Worm (Caenorhabditis elegans) whole organism, L3 larva: Measurements from ENCODE around the gene prp-3.

ENCODE experiments used
- R02D3.7 ChIP-seq: fragments of 150-350 bp; optimal IDR thresholded peaks from 2 replicates; lab custom pipeline; 2014; ENCODE audit warnings: missing biosample characterization, missing genetic modification characterization
- ZK546.5 ChIP-seq: sonication (generic microtip); optimal IDR thresholded peaks from 2 replicates; lab custom pipeline; 2017; ENCODE audit warnings: missing biosample characterization, missing genetic modification characterization
- aly-2 ChIP-seq: fragments of 150-350 bp; optimal IDR thresholded peaks from 2 replicates; lab custom pipeline; 2014; ENCODE audit warnings: missing biosample characterization, missing genetic modification characterization
- ama-1 ChIP-seq: fragments of 150-350 bp; optimal IDR thresholded peaks from 2 replicates; lab custom pipeline; 2018
- ceh-16 ChIP-seq: sonication (generic microtip); optimal IDR thresholded peaks from 2 replicates; lab custom pipeline; 2017; ENCODE audit warnings: missing biosample characterization, missing genetic modification characterization
- ceh-28 ChIP-seq: fragments of 150-350 bp; optimal IDR thresholded peaks from 2 replicates; lab custom pipeline; 2014; ENCODE audit warnings: missing biosample characterization, missing genetic modification reagents, missing genetic modification characterization
- ceh-82 ChIP-seq: fragments of 150-350 bp; optimal IDR thresholded peaks from 2 replicates; lab custom pipeline; 2014; ENCODE audit warnings: missing biosample characterization, missing genetic modification characterization
- ceh-9 ChIP-seq: sonication (generic microtip); optimal IDR thresholded peaks from 2 replicates; lab custom pipeline; 2018; ENCODE audit warnings: missing biosample characterization, missing genetic modification characterization
- daf-12 ChIP-seq: fragments of 150-350 bp; optimal IDR thresholded peaks from 2 replicates; lab custom pipeline; 2014; ENCODE audit warnings: missing biosample characterization, missing genetic modification reagents, missing genetic modification characterization
- egl-27 ChIP-seq: sonication (generic microtip); optimal IDR thresholded peaks from 4 replicates; lab custom pipeline; 2017; ENCODE audit warnings: missing biosample characterization, missing genetic modification reagents, missing genetic modification characterization
- egl-5 ChIP-seq: fragments of 150-350 bp; optimal IDR thresholded peaks from 2 replicates; lab custom pipeline; 2017; ENCODE audit warnings: missing biosample characterization, missing genetic modification reagents, missing genetic modification characterization, inconsistent platforms
- elt-1 ChIP-seq: fragments of 150-350 bp; optimal IDR thresholded peaks from 2 replicates; lab custom pipeline; 2014; ENCODE audit warnings: missing biosample characterization, missing genetic modification characterization
- elt-2 ChIP-seq: sonication (generic microtip); optimal IDR thresholded peaks from 2 replicates; lab custom pipeline; 2016; ENCODE audit warnings: missing genetic modification reagents, mild to moderate bottlenecking, missing genetic modification characterization, missing compliant biosample characterization
- elt-3 ChIP-seq, 3 experiments: fragments of 150-350 bp in 1 of 3; sonication (generic microtip) in 2 of 3; optimal IDR thresholded peaks; 2 replicates in 2 of 3; 4 replicates in 1 of 3; lab custom pipeline; 2014 to 2017; ENCODE audit warnings: missing biosample characterization in 3 of 3, missing genetic modification characterization in 3 of 3
- eor-1 ChIP-seq, 2 experiments: fragments of 150-350 bp; optimal IDR thresholded peaks; 2 replicates each; lab custom pipeline; 2014 to 2018; ENCODE audit warnings: missing biosample characterization in 2 of 2, missing genetic modification characterization in 2 of 2
- fkh-10 ChIP-seq: sonication (generic microtip); optimal IDR thresholded peaks from 2 replicates; lab custom pipeline; 2017; ENCODE audit warnings: missing biosample characterization, missing genetic modification reagents, missing genetic modification characterization
- fkh-2 ChIP-seq: fragments of 150-350 bp; optimal IDR thresholded peaks from 2 replicates; lab custom pipeline; 2014; ENCODE audit warnings: missing biosample characterization, missing genetic modification reagents, missing genetic modification characterization
- fos-1 ChIP-seq: fragments of 150-350 bp; optimal IDR thresholded peaks from 2 replicates; lab custom pipeline; 2014; ENCODE audit warnings: missing biosample characterization, missing genetic modification characterization
- hmg-11 ChIP-seq: sonication (generic microtip); optimal IDR thresholded peaks from 2 replicates; lab custom pipeline; 2016; ENCODE audit warnings: missing genetic modification characterization, missing compliant biosample characterization
- jun-1 ChIP-seq: fragments of 150-350 bp; optimal IDR thresholded peaks from 2 replicates; lab custom pipeline; 2014; ENCODE audit warnings: missing biosample characterization, missing genetic modification reagents, missing genetic modification characterization
- lin-15B ChIP-seq: fragments of 150-350 bp; optimal IDR thresholded peaks from 2 replicates; lab custom pipeline; 2014; ENCODE audit warnings: missing biosample characterization, missing genetic modification characterization
- lin-39 ChIP-seq: fragments of 150-350 bp; optimal IDR thresholded peaks from 2 replicates; lab custom pipeline; 2018; ENCODE audit warnings: missing biosample characterization, missing genetic modification reagents, missing genetic modification characterization
- lsy-12 ChIP-seq: sonication (generic microtip); optimal IDR thresholded peaks from 2 replicates; lab custom pipeline; 2016; ENCODE audit warnings: mild to moderate bottlenecking, missing genetic modification characterization, missing compliant biosample characterization
- mdl-1 ChIP-seq: fragments of 150-350 bp; optimal IDR thresholded peaks from 2 replicates; lab custom pipeline; 2014; ENCODE audit warnings: missing biosample characterization, missing genetic modification characterization
- mml-1 ChIP-seq: fragments of 150-350 bp; sonication (generic microtip); optimal IDR thresholded peaks from 3 replicates; lab custom pipeline; 2014; ENCODE audit warnings: missing biosample characterization, missing genetic modification characterization
- nfya-1 ChIP-seq: sonication (generic microtip); optimal IDR thresholded peaks from 2 replicates; lab custom pipeline; 2017; ENCODE audit warnings: missing genetic modification characterization, mild to moderate bottlenecking, missing compliant biosample characterization, antibody characterized with exemption, moderate library complexity; ENCODE audit not compliant: insufficient read depth
- nhr-11 ChIP-seq: fragments of 150-350 bp; optimal IDR thresholded peaks from 2 replicates; lab custom pipeline; 2014; ENCODE audit warnings: missing biosample characterization, missing genetic modification characterization
- nhr-12 ChIP-seq: fragments of 150-350 bp; optimal IDR thresholded peaks from 2 replicates; lab custom pipeline; 2014; ENCODE audit warnings: missing biosample characterization, missing genetic modification characterization
- nhr-23 ChIP-seq: fragments of 150-350 bp; optimal IDR thresholded peaks from 2 replicates; lab custom pipeline; 2014; ENCODE audit warnings: missing biosample characterization, missing genetic modification reagents, missing genetic modification characterization
- nhr-237 ChIP-seq: fragments of 150-350 bp; optimal IDR thresholded peaks from 2 replicates; lab custom pipeline; 2014; ENCODE audit warnings: missing biosample characterization, missing genetic modification characterization
- nhr-25 ChIP-seq: sonication (generic microtip); optimal IDR thresholded peaks from 2 replicates; lab custom pipeline; 2017; ENCODE audit warnings: missing biosample characterization, missing genetic modification characterization
- nhr-28 ChIP-seq: fragments of 150-350 bp; optimal IDR thresholded peaks from 2 replicates; lab custom pipeline; 2014; ENCODE audit warnings: missing biosample characterization, missing genetic modification characterization
- nhr-43 ChIP-seq: sonication (generic microtip); optimal IDR thresholded peaks from 2 replicates; lab custom pipeline; 2016; ENCODE audit warnings: mild to moderate bottlenecking, missing genetic modification characterization, missing compliant biosample characterization; ENCODE audit not compliant: poor library complexity, severe bottlenecking
- nhr-67 ChIP-seq: fragments of 150-350 bp; optimal IDR thresholded peaks from 2 replicates; lab custom pipeline; 2014; ENCODE audit warnings: missing biosample characterization, missing genetic modification characterization
- nhr-76 ChIP-seq: fragments of 150-350 bp; sonication (generic microtip); optimal IDR thresholded peaks from 5 replicates; lab custom pipeline; 2014; ENCODE audit warnings: missing biosample characterization, missing genetic modification characterization
- nhr-77 ChIP-seq: fragments of 150-350 bp; optimal IDR thresholded peaks from 2 replicates; lab custom pipeline; 2014; ENCODE audit warnings: missing biosample characterization, missing genetic modification characterization
- pha-4 ChIP-seq: fragments of 150-350 bp; optimal IDR thresholded peaks from 2 replicates; lab custom pipeline; 2014; ENCODE audit warnings: missing biosample characterization, missing genetic modification reagents, missing genetic modification characterization
- pqm-1 ChIP-seq: fragments of 150-350 bp; optimal IDR thresholded peaks from 2 replicates; lab custom pipeline; 2017; ENCODE audit warnings: missing biosample characterization, missing genetic modification characterization, inconsistent platforms
- sea-2 ChIP-seq: fragments of 150-350 bp; sonication (generic microtip); optimal IDR thresholded peaks from 4 replicates; lab custom pipeline; 2014; ENCODE audit warnings: missing biosample characterization, missing genetic modification reagents, missing genetic modification characterization
- skn-1 ChIP-seq: fragments of 150-350 bp; optimal IDR thresholded peaks from 2 replicates; lab custom pipeline; 2014; ENCODE audit warnings: missing biosample characterization, missing genetic modification characterization
- snpc-4 ChIP-seq: fragments of 150-350 bp; optimal IDR thresholded peaks from 2 replicates; lab custom pipeline; 2014; ENCODE audit warnings: missing biosample characterization, missing genetic modification characterization
- tbx-2 ChIP-seq: sonication (generic microtip); optimal IDR thresholded peaks from 2 replicates; lab custom pipeline; 2016; ENCODE audit warnings: mild to moderate bottlenecking, missing genetic modification characterization, missing compliant biosample characterization
- unc-39 ChIP-seq: sonication (generic microtip); optimal IDR thresholded peaks from 4 replicates; lab custom pipeline; 2017; ENCODE audit warnings: missing biosample characterization, missing genetic modification characterization
- unc-62 ChIP-seq: fragments of 150-350 bp; sonication (generic microtip); optimal IDR thresholded peaks from 4 replicates; lab custom pipeline; 2014; ENCODE audit warnings: missing biosample characterization, missing genetic modification reagents, missing genetic modification characterization
- zag-1 ChIP-seq: fragments of 150-350 bp; optimal IDR thresholded peaks from 2 replicates; lab custom pipeline; 2014; ENCODE audit warnings: missing biosample characterization, missing genetic modification characterization
- ztf-11 ChIP-seq: fragments of 150-350 bp; optimal IDR thresholded peaks from 2 replicates; lab custom pipeline; 2014; ENCODE audit warnings: missing biosample characterization, missing genetic modification characterization
- ztf-4 ChIP-seq: fragments of 150-350 bp; optimal IDR thresholded peaks from 2 replicates; lab custom pipeline; 2014; ENCODE audit warnings: missing biosample characterization, missing genetic modification characterization

The prp-3 gene

DNA sequence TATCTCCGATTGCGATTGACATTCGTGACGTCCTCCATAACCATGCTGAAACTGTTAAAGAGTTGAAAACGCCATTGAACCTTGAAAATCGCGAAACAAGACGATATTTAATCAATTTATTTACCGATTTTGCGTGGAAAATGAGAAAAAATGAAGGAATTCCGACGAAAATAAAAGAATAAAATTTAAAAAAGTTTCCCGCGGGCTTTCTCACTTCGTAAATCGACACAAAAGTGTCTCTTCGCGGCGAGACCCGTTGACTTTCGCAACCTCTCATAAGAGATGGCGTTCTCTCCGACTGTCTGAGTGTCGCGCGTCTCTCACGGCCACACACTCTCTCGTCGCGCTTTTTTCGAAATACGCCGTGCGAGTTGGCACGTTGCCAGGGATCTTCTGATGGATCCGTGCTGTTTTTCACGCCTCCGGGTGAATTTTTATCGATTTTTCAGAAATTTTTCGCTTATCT, 20.6 kb downstream of the prp-3 start, which contains the start of gene hat-1:
Gene hat-1, minus strand, starts transcription at position 51 of the 466 bp plus-strand sequence.
- TF ChIP-seq unc-39 (tag; lab: Kevin White, UChicago) (no peak), fkh-2 (no peak), hmg-11 (tag; lab: Kevin White, UChicago) (peak; percentile 90), skn-1 (tag; lab: Kevin White, UChicago) (peak; percentile 89), lsy-12 (tag; lab: Kevin White, UChicago) (peak; percentile 93), nhr-237 (no peak), nhr-11 (tag; lab: Kevin White, UChicago) (peak; percentile 71), nhr-25 (peak; percentile 91), jun-1 (peak; percentile 92), nhr-23 (tag; lab: Kevin White, UChicago) (peak; percentile 97), ceh-9 (tag; lab: Kevin White, UChicago) (no peak), zag-1 (tag; lab: Kevin White, UChicago) (peak; percentile 55), pha-4 (tag; lab: Kevin White, UChicago) (peak; percentile 96), unc-62 (GFP tag; lab: Kevin White, UChicago) (peak; percentile 19), ztf-11 (tag; lab: Kevin White, UChicago) (no peak), nhr-77 (peak; percentile 65), sea-2 (GFP tag; lab: Kevin White, UChicago) (no peak), ceh-82 (tag; lab: Kevin White, UChicago) (peak; percentile 49), fkh-10 (GFP tag; lab: Kevin White, UChicago) (peak; percentile 90), daf-12 (tag; lab: Kevin White, UChicago) (peak; percentile 56), elt-3 (tag; optimal IDR thresholded peaks at IDR 0.05; lab: Kevin White, UChicago) (no peak), R02D3.7 (tag; lab: Kevin White, UChicago) (peak; percentile 100), ztf-4 (tag; lab: Kevin White, UChicago) (peak; percentile 54), aly-2 (tag; lab: Kevin White, UChicago) (no peak), nhr-67 (tag; lab: Kevin White, UChicago) (no peak), elt-2 (tag; lab: Kevin White, UChicago) (peak; percentile 74), egl-27 (tag; lab: Kevin White, UChicago) (peak; percentile 68), ama-1 (lab: Kevin White, UChicago) (peak; percentile 83), eor-1 (tag; optimal IDR thresholded peaks at IDR 0.05; lab: Kevin White, UChicago) (no peak), fos-1 (tag; lab: Kevin White, UChicago) (peak; percentile 39), egl-5 (tag; lab: Kevin White, UChicago) (peak; percentile 83), nfya-1 (tag; lab: Kevin White, UChicago) (peak; percentile 97), nhr-76 (tag; lab: Kevin White, UChicago) (no peak), lin-39 (peak; percentile 90), tbx-2 (tag; lab: Kevin White, UChicago) (peak; percentile 92), nhr-12 (no peak), lin-15B (tag; lab: Kevin White, UChicago) (peak; percentile 98), pqm-1 (tag; lab: Kevin White, UChicago) (peak; percentile 72), nhr-28 (tag; lab: Kevin White, UChicago) (no peak), snpc-4 (tag; lab: Kevin White, UChicago) (peak; percentile 80), ceh-28 (tag; lab: Kevin White, UChicago) (peak; percentile 92), ZK546.5 (tag; lab: Kevin White, UChicago) (peak; percentile 35), nhr-43 (tag; lab: Kevin White, UChicago) (peak; percentile 97), elt-1 (tag; lab: Kevin White, UChicago) (peak; percentile 42), mml-1 (tag; lab: Kevin White, UChicago) (no peak), ceh-16 (tag; lab: Kevin White, UChicago) (no peak), mdl-1 (peak; percentile 46)
